Fruit fly (Drosophila melanogaster): ENCODE data around the gene CG32277.

The CG32277 gene

DNA sequence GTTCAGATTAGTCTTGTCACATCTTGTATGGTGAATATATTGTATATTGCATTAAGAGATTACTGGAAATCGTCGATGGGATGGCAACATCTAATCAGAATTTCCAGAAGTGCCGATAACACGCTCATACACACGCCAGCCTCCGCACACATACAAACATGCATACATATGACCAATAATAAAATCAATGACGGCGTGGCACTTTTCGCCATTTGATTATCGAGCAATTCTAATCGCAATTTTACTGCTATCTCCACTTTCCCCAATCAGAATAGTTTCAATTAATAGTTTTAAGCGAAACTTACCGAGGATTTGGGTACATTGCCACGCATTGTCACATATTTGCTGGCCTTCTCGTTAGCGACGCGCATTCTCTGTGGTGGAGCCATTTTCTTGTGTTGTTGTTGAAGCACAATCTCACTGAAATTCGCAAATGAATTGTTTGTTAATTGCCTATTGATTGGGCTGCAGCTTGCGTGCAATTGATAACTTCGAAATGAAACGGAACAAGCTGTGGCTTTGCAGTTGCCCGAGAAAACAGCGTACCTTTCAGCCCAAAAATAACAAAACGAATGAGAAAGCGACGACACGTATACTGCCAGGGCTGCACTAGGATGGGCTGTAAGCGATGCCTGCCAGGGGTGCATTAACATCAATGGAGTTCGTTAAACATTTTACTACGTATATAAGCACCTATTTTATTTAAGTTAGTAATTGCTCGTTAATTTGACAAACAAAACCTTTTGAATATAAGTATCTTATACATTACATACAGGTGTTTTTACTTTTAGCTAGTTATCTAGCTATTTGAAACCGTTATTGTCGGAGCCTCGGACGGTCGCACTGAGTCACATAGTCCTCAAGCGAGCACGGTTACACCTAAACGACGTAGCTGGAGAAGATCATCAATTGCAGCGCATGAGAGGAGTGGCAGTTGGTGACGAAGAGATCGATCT is 6.5 kb downstream of the CG32277 start, which contains the start of the genes CG32276 and gry (continued):
- no peak for TF ChIP-seq hb (GFP tag; IDR thresholded peaks at IDR 0.05; ENCODE audit: partially characterized antibody)
- no peak for TF ChIP-seq CG1529 (GFP tag; optimal IDR thresholded peaks at IDR 0.05)
- peak; percentile 86 for TF ChIP-seq CG1603 (tag; optimal IDR thresholded peaks at IDR 0.05)
- no peak for TF ChIP-seq CG15011 (GFP tag; optimal IDR thresholded peaks at IDR 0.05)
- TF ChIP-seq CG12299 (tag; optimal IDR thresholded peaks at IDR 0.05): peak; percentile 68
- peak; percentile 85 for TF ChIP-seq CG2712 (tag; optimal IDR thresholded peaks at IDR 0.05)
- peak; percentile 73 for TF ChIP-seq tgo (GFP tag; IDR thresholded peaks at IDR 0.05)
- peak; percentile 62 for TF ChIP-seq Poxn (GFP tag; IDR thresholded peaks at IDR 0.05)
- peak; percentile 92 for TF ChIP-seq Sin3A (optimal IDR thresholded peaks at IDR 0.05)
- peak; percentile 85 for TF ChIP-seq CG4424 (GFP tag; optimal IDR thresholded peaks at IDR 0.05)
- TF ChIP-seq CG15479 (GFP tag; optimal IDR thresholded peaks at IDR 0.05): no peak
- peak; percentile 74 for TF ChIP-seq CG18764 (GFP tag; optimal IDR thresholded peaks at IDR 0.05)
- TF ChIP-seq CG8290 (GFP tag; optimal IDR thresholded peaks at IDR 0.05): no peak
- TF ChIP-seq CG8290 (tag; optimal IDR thresholded peaks at IDR 0.05): peak in 1 of 2 experiments; percentile 15
- no peak for TF ChIP-seq ato (GFP tag; IDR thresholded peaks at IDR 0.05; ENCODE audit: partially characterized antibody)
- peak; percentile 77 for TF ChIP-seq Rfx (GFP tag; IDR thresholded peaks at IDR 0.05)
- TF ChIP-seq NFAT (GFP tag; IDR thresholded peaks at IDR 0.05): peak; percentile 75
- no peak for TF ChIP-seq br (optimal IDR thresholded peaks at IDR 0.05)
- peak; percentile 87 for TF ChIP-seq Sry-β (GFP tag; optimal IDR thresholded peaks at IDR 0.05)
- TF ChIP-seq mam (GFP tag; optimal IDR thresholded peaks at IDR 0.05): peak; percentile 79
- peak; percentile 85 for TF ChIP-seq CG9437 (GFP tag; optimal IDR thresholded peaks at IDR 0.05)
- peak; percentile 53 for TF ChIP-seq Scr (GFP tag; IDR thresholded peaks at IDR 0.05; ENCODE audit: partially characterized antibody)
- TF ChIP-seq emc (GFP tag; optimal IDR thresholded peaks at IDR 0.05): peak; percentile 48
- peak; percentile 53 for TF ChIP-seq CG12104 (GFP tag; optimal IDR thresholded peaks at IDR 0.05)
- no peak for TF ChIP-seq ac (GFP tag; optimal IDR thresholded peaks at IDR 0.05)
- TF ChIP-seq Hr3 (GFP tag; optimal IDR thresholded peaks at IDR 0.05): peak; percentile 70
- TF ChIP-seq fd64A (GFP tag; optimal IDR thresholded peaks at IDR 0.05): no peak
- TF ChIP-seq CG10959 (GFP tag; IDR thresholded peaks at IDR 0.05): peak; percentile 43; the same call in 1 of the 2 replicates
- TF ChIP-seq CG2202 (tag; optimal IDR thresholded peaks at IDR 0.05): peak; percentile 56
- TF ChIP-seq sc (optimal IDR thresholded peaks at IDR 0.05): no peak
- no peak for TF ChIP-seq sc (GFP tag; optimal IDR thresholded peaks at IDR 0.05)
- no peak for TF ChIP-seq Sox102F (GFP tag; optimal IDR thresholded peaks at IDR 0.05)
- TF ChIP-seq cato (GFP tag; optimal IDR thresholded peaks at IDR 0.05; ENCODE audit: borderline replicate concordance): peak; percentile 60
- peak; percentile 63 for TF ChIP-seq danr (GFP tag; IDR thresholded peaks at IDR 0.05)
- 0 out of 3 replicates have a peak, but pooled peaks have one; percentile 32 for TF ChIP-seq CG2199 (GFP tag; IDR thresholded peaks at IDR 0.05)
- peak; percentile 79 for TF ChIP-seq az2 (GFP tag; optimal IDR thresholded peaks at IDR 0.05)
- peak; percentile 85 for TF ChIP-seq MBD-R2 (GFP tag; IDR thresholded peaks at IDR 0.05)
- TF ChIP-seq CG10979 (tag; optimal IDR thresholded peaks at IDR 0.05): peak; percentile 71
- peak; percentile 76 for TF ChIP-seq fu2 (GFP tag; optimal IDR thresholded peaks at IDR 0.05)
- TF ChIP-seq H2.0 (GFP tag; IDR thresholded peaks at IDR 0.05): no peak; the same call in 1 of the 2 replicates
- TF ChIP-seq YL-1 (GFP tag; optimal IDR thresholded peaks at IDR 0.05): peak; percentile 93
- peak; percentile 72 for TF ChIP-seq Ada2b (GFP tag; IDR thresholded peaks at IDR 0.05)
- no peak for TF ChIP-seq gem (tag; optimal IDR thresholded peaks at IDR 0.05)
- TF ChIP-seq Hr39 (optimal IDR thresholded peaks at IDR 0.05): no peak
- TF ChIP-seq Ravus (GFP tag; IDR thresholded peaks at IDR 0.05): no peak
- no peak for TF ChIP-seq CG14860 (GFP tag; IDR thresholded peaks at IDR 0.05; ENCODE audit: partially characterized antibody)
- TF ChIP-seq jigr1 (GFP tag; IDR thresholded peaks at IDR 0.05): no peak
- TF ChIP-seq CG12744 (GFP tag; optimal IDR thresholded peaks at IDR 0.05): no peak
- TF ChIP-seq CG34376 (GFP tag; optimal IDR thresholded peaks at IDR 0.05): peak; percentile 75
- peak; percentile 63 for TF ChIP-seq tup (GFP tag; optimal IDR thresholded peaks at IDR 0.05)

All from whole organism, embryonic.